Worm (Caenorhabditis elegans): ENCODE data around the gene ani-2.

DNA sequence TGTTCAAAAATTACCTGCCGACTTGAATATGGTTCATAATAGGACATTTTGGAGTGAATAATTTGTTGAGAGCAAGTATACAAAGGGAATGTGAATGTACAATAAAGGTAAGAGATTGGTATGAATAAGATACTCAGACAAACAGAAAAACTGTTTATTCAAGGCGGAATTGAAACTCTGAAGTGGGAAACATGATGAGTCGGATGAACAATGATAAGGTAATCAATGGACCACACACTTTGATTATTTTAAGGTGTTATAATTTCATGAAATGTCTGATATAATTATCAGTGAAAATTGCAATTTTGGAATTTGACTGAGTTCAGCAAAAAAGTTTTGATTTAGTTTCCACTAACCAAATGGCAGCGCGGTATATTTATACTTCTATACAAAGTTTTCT, 25.7 kb downstream of the ani-2 start:
- TF ChIP-seq R02D3.7 (tag; optimal IDR thresholded peaks at IDR 0.05), result no peak
- TF ChIP-seq ceh-82 (tag; optimal IDR thresholded peaks at IDR 0.05), result no peak
- TF ChIP-seq mdl-1 (tag; optimal IDR thresholded peaks at IDR 0.05), result no peak
- TF ChIP-seq ztf-11 (tag; optimal IDR thresholded peaks at IDR 0.05), result no peak
- TF ChIP-seq fkh-10 (GFP tag; optimal IDR thresholded peaks at IDR 0.05), result no peak
- TF ChIP-seq unc-39 (tag; optimal IDR thresholded peaks at IDR 0.05), result no peak
- TF ChIP-seq nhr-25 (tag; optimal IDR thresholded peaks at IDR 0.05), result no peak

Data from whole organism, L3 larva.